Worm (Caenorhabditis elegans) whole organism, late embryonic: ENCODE results near the gene hmgr-1.

ENCODE experiments used
- C38D4.7 ChIP-seq: fragments of 200-800 bp; sonication (Bioruptor generic); optimal IDR thresholded peaks from 2 replicates; lab custom pipeline; 2018; ENCODE audit warnings: mild to moderate bottlenecking, missing genetic modification characterization, moderate library complexity, missing compliant biosample characterization
- pha-4 ChIP-seq: fragments of 150-350 bp; optimal IDR thresholded peaks from 2 replicates; lab custom pipeline; 2018; ENCODE audit warnings: missing biosample characterization, missing genetic modification reagents, missing genetic modification characterization
- sox-4 ChIP-seq: sonication (generic microtip); optimal IDR thresholded peaks from 2 replicates; lab custom pipeline; 2017; ENCODE audit warnings: mild to moderate bottlenecking, missing genetic modification characterization, inconsistent platforms, missing compliant biosample characterization
- unc-42 ChIP-seq: sonication (generic microtip); optimal IDR thresholded peaks from 2 replicates; lab custom pipeline; 2016; ENCODE audit warnings: missing genotype, missing genetic modification characterization, missing compliant biosample characterization

- TF ChIP-seq sox-4 (no peak), pha-4 (tag; lab: Kevin White, UChicago) (no peak), unc-42 (tag; lab: Kevin White, UChicago) (no peak), C38D4.7 (GFP tag; lab: Kevin White, UChicago) (no peak)
Observed at ce11 chrIII:7317354-7317753, 41.9 kb upstream of the hmgr-1 start.
